Fruit fly (Drosophila melanogaster) whole organism, prepupa: ENCODE data around the gene CG11699.

Experiments
- Blimp-1 ChIP-seq: fragments of 200-800 bp; sonication (Bioruptor generic); optimal IDR thresholded peaks from 3 replicates; lab custom pipeline; 2017; ENCODE audit warnings: missing biosample characterization, missing genetic modification characterization, mild to moderate bottlenecking, moderate library complexity, missing genetic modification reagents
- CG11294 ChIP-seq: fragments of 200-800 bp; sonication (Bioruptor generic); IDR thresholded peaks from 2 replicates; pipeline ENCODE4 v1.3.6; 2022; ENCODE audit warnings: missing biosample characterization, missing genetic modification characterization
- CG11902 ChIP-seq: fragments of 200-800 bp; sonication (Bioruptor generic); optimal IDR thresholded peaks from 3 replicates; lab custom pipeline; 2016; ENCODE audit warnings: missing biosample characterization, missing genetic modification characterization
- CG3919 ChIP-seq: fragments of 200-800 bp; sonication (Bioruptor generic); optimal IDR thresholded peaks from 3 replicates; lab custom pipeline; 2016; ENCODE audit warnings: missing biosample characterization, missing genetic modification characterization
- CG6163 ChIP-seq: fragments of 200-800 bp; sonication (Bioruptor generic); IDR thresholded peaks from 3 replicates; pipeline ENCODE4 v1.3.6; 2022; ENCODE audit warnings: missing biosample characterization, missing genetic modification characterization
- CG8319 ChIP-seq: fragments of 200-800 bp; sonication (Bioruptor generic); optimal IDR thresholded peaks from 3 replicates; lab custom pipeline; 2016; ENCODE audit warnings: missing biosample characterization, missing genetic modification characterization
- eg ChIP-seq: fragments of 200-800 bp; sonication (Bioruptor generic); IDR thresholded peaks from 3 replicates; pipeline ENCODE4 v1.3.6; 2022; ENCODE audit warnings: missing biosample characterization, missing genetic modification characterization
- fd59A ChIP-seq: fragments of 200-800 bp; sonication (Bioruptor generic); optimal IDR thresholded peaks from 2 replicates; lab custom pipeline; 2017; ENCODE audit warnings: missing biosample characterization, mild to moderate bottlenecking, missing genetic modification characterization, missing genetic modification reagents
- fd85E ChIP-seq: fragments of 200-800 bp; sonication (Bioruptor generic); optimal IDR thresholded peaks from 3 replicates; lab custom pipeline; 2016; ENCODE audit warnings: missing biosample characterization, missing genetic modification characterization
- vri ChIP-seq: fragments of 200-800 bp; sonication (Bioruptor generic); optimal IDR thresholded peaks from 3 replicates; lab custom pipeline; 2016; ENCODE audit warnings: missing biosample characterization, mild to moderate bottlenecking, missing genetic modification characterization

- no peak for TF ChIP-seq eg (GFP tag; lab: Robert Waterston, UW)
- no peak for TF ChIP-seq CG6163
- no peak for TF ChIP-seq CG11902 (GFP tag; lab: Kevin White, UChicago)
- TF ChIP-seq fd85E (GFP tag; lab: Kevin White, UChicago): no peak
- no peak for TF ChIP-seq CG3919 (GFP tag; lab: Kevin White, UChicago)
- TF ChIP-seq CG8319 (GFP tag; lab: Kevin White, UChicago): no peak
- TF ChIP-seq vri (GFP tag; lab: Kevin White, UChicago): no peak
- TF ChIP-seq Blimp-1 (GFP tag; lab: Kevin White, UChicago): no peak
- no peak for TF ChIP-seq fd59A (GFP tag; lab: Kevin White, UChicago)
- no peak for TF ChIP-seq CG11294
These were observed 41.2 kb downstream of the CG11699 start, which contains the start of the genes CG2247 and CG1703 for dm6 chrX:11611645-11612079.
